Worm (Caenorhabditis elegans) whole organism, L1 larva: Measurements from ENCODE around the gene W06H8.6.
A peak's percentile ranks its signal among the peaks of the same experiment; 100 is the strongest.

Experiments
- C16A3.4 ChIP-seq: fragments of 150-350 bp; optimal IDR thresholded peaks from 2 replicates; lab custom pipeline; 2014; ENCODE audit warnings: missing biosample characterization, missing genetic modification characterization
- aha-1 ChIP-seq: fragments of 150-350 bp; optimal IDR thresholded peaks from 2 replicates; lab custom pipeline; 2014; ENCODE audit warnings: missing biosample characterization, missing genetic modification characterization
- ama-1 ChIP-seq: fragments of 150-350 bp; optimal IDR thresholded peaks from 2 replicates; lab custom pipeline; 2014
- blmp-1 ChIP-seq: fragments of 150-350 bp; optimal IDR thresholded peaks from 2 replicates; lab custom pipeline; 2014; ENCODE audit warnings: missing biosample characterization, missing genetic modification characterization
- dpl-1 ChIP-seq, 3 experiments: fragments of 150-350 bp in 2 of 3; sonication (generic microtip) in 1 of 3; optimal IDR thresholded peaks; 2 replicates each; lab custom pipeline; 2014 to 2017; ENCODE audit warnings: missing biosample characterization in 3 of 3, missing genetic modification characterization in 3 of 3, missing genetic modification reagents in 3 of 3
- efl-1 ChIP-seq, 4 experiments: fragments of 150-350 bp; optimal IDR thresholded peaks in 3 of 4; peaks in 1 of 4; 1 replicate in 1 of 4; 2 replicates in 3 of 4; lab custom pipeline; 2014; ENCODE audit warnings: missing biosample characterization in 2 of 4, missing genetic modification characterization in 2 of 4, missing genetic modification reagents in 2 of 4
- efl-3 ChIP-seq: fragments of 200-800 bp; sonication (Bioruptor generic); optimal IDR thresholded peaks from 2 replicates; lab custom pipeline; 2018; ENCODE audit warnings: mild to moderate bottlenecking, missing genetic modification characterization, missing compliant biosample characterization
- egl-13 ChIP-seq: sonication (generic microtip); optimal IDR thresholded peaks from 2 replicates; lab custom pipeline; 2016; ENCODE audit warnings: missing genotype, missing genetic modification reagents, missing genetic modification characterization, missing compliant biosample characterization
- egl-27 ChIP-seq, 2 experiments: fragments of 150-350 bp in 1 of 2; sonication (generic microtip); optimal IDR thresholded peaks; 3 replicates each; lab custom pipeline; 2017 to 2018; ENCODE audit warnings: missing biosample characterization in 2 of 2, missing genetic modification characterization in 2 of 2, missing genetic modification reagents in 2 of 2
- elt-2 ChIP-seq: sonication (generic microtip); optimal IDR thresholded peaks from 2 replicates; lab custom pipeline; 2016; ENCODE audit warnings: missing genetic modification characterization, mild to moderate bottlenecking, inconsistent platforms, missing compliant biosample characterization, missing genetic modification reagents
- elt-3 ChIP-seq, 6 experiments: fragments of 150-350 bp in 1 of 6; sonication (generic microtip); optimal IDR thresholded peaks; 2 replicates each; lab custom pipeline; 2017 to 2018; ENCODE audit warnings: missing biosample characterization in 6 of 6, missing genetic modification characterization in 6 of 6, inconsistent platforms in 1 of 6
- grh-1 ChIP-seq: fragments of 200-800 bp; sonication (Bioruptor generic); IDR thresholded peaks from 2 replicates; pipeline ENCODE4 v1.3.6; 2022; ENCODE audit warnings: missing genetic modification reagents, missing genetic modification characterization, missing compliant biosample characterization
- lin-14 ChIP-seq: fragments of 200-800 bp; sonication (Bioruptor generic); optimal IDR thresholded peaks from 2 replicates; lab custom pipeline; 2018; ENCODE audit warnings: mild to moderate bottlenecking, missing genetic modification characterization, moderate library complexity, missing compliant biosample characterization
- lin-35 ChIP-seq, 2 experiments: fragments of 150-350 bp; optimal IDR thresholded peaks; 2 replicates each; lab custom pipeline; 2014; ENCODE audit warnings: missing biosample characterization in 2 of 2, missing genetic modification characterization in 2 of 2, missing genetic modification reagents in 2 of 2
- lsy-2 ChIP-seq, 2 experiments: fragments of 150-350 bp; optimal IDR thresholded peaks; 2 replicates each; lab custom pipeline; 2014; ENCODE audit warnings: missing biosample characterization in 2 of 2, missing genetic modification characterization in 2 of 2
- mdl-1 ChIP-seq, 2 experiments: fragments of 150-350 bp; optimal IDR thresholded peaks; 2 replicates each; lab custom pipeline; 2014 to 2017; ENCODE audit warnings: missing biosample characterization in 2 of 2, missing genetic modification characterization in 2 of 2, inconsistent platforms in 1 of 2
- nhr-19 ChIP-seq: fragments of 200-800 bp; sonication (Bioruptor generic); conservative IDR thresholded peaks from 2 replicates; pipeline ENCODE4 v1.3.6; 2022; ENCODE audit warnings: missing genetic modification characterization, missing compliant biosample characterization
- nhr-20 ChIP-seq: sonication (generic microtip); optimal IDR thresholded peaks from 2 replicates; lab custom pipeline; 2016; ENCODE audit warnings: mild to moderate bottlenecking, missing genetic modification characterization, missing compliant biosample characterization
- nhr-237 ChIP-seq: fragments of 150-350 bp; optimal IDR thresholded peaks from 2 replicates; lab custom pipeline; 2014; ENCODE audit warnings: missing biosample characterization, missing genetic modification characterization
- nhr-28 ChIP-seq: fragments of 150-350 bp; optimal IDR thresholded peaks from 2 replicates; lab custom pipeline; 2014; ENCODE audit warnings: missing biosample characterization, missing genetic modification characterization
- nhr-47 ChIP-seq: sonication (generic microtip); optimal IDR thresholded peaks from 2 replicates; lab custom pipeline; 2016; ENCODE audit warnings: mild to moderate bottlenecking, missing genetic modification characterization, moderate library complexity, missing compliant biosample characterization
- nhr-71 ChIP-seq: sonication (generic microtip); optimal IDR thresholded peaks from 2 replicates; lab custom pipeline; 2016; ENCODE audit warnings: mild to moderate bottlenecking, missing genetic modification characterization, moderate library complexity, missing compliant biosample characterization
- nhr-85 ChIP-seq: sonication (generic microtip); peaks from one replicate; lab custom pipeline; 2016; ENCODE audit warnings: missing genetic modification characterization, inconsistent platforms, missing compliant biosample characterization
- nhr-90 ChIP-seq: sonication (generic microtip); optimal IDR thresholded peaks from 2 replicates; lab custom pipeline; 2016; ENCODE audit warnings: mild to moderate bottlenecking, missing genetic modification characterization, missing compliant biosample characterization; ENCODE audit not compliant: poor library complexity
- pag-3 ChIP-seq: sonication (generic microtip); optimal IDR thresholded peaks from 2 replicates; lab custom pipeline; 2017; ENCODE audit warnings: missing genetic modification characterization, mild to moderate bottlenecking, missing compliant biosample characterization, antibody characterized with exemption, borderline replicate concordance; ENCODE audit not compliant: insufficient read depth
- pax-3 ChIP-seq: fragments of 200-800 bp; sonication (Bioruptor generic); optimal IDR thresholded peaks from 2 replicates; lab custom pipeline; 2018; ENCODE audit warnings: mild to moderate bottlenecking, missing genetic modification characterization, moderate library complexity, missing compliant biosample characterization
- pqm-1 ChIP-seq: sonication (generic microtip); optimal IDR thresholded peaks from 3 replicates; lab custom pipeline; 2017; ENCODE audit warnings: missing biosample characterization, missing genetic modification characterization
- rnt-1 ChIP-seq: sonication (generic microtip); optimal IDR thresholded peaks from 2 replicates; lab custom pipeline; 2016; ENCODE audit warnings: mild to moderate bottlenecking, missing genetic modification characterization, moderate library complexity, missing compliant biosample characterization
- snu-23 ChIP-seq: sonication (generic microtip); optimal IDR thresholded peaks from 2 replicates; lab custom pipeline; 2016; ENCODE audit warnings: missing genetic modification characterization, missing compliant biosample characterization
- sox-4 ChIP-seq: sonication (generic microtip); optimal IDR thresholded peaks from 2 replicates; lab custom pipeline; 2016; ENCODE audit warnings: missing genetic modification characterization, missing compliant biosample characterization
- tlp-1 ChIP-seq: fragments of 150-350 bp; optimal IDR thresholded peaks from 2 replicates; lab custom pipeline; 2014; ENCODE audit warnings: missing biosample characterization, missing genetic modification characterization
- unc-130 ChIP-seq: fragments of 150-350 bp; optimal IDR thresholded peaks from 2 replicates; lab custom pipeline; 2017; ENCODE audit warnings: missing biosample characterization, missing genetic modification characterization, inconsistent platforms
- unc-30 ChIP-seq: sonication (generic microtip); optimal IDR thresholded peaks from 2 replicates; lab custom pipeline; 2017; ENCODE audit warnings: missing biosample characterization, missing genetic modification characterization
- unc-62 ChIP-seq: fragments of 150-350 bp; optimal IDR thresholded peaks from 2 replicates; lab custom pipeline; 2014; ENCODE audit warnings: missing biosample characterization, missing genetic modification reagents, missing genetic modification characterization
- zag-1 ChIP-seq: fragments of 150-350 bp; optimal IDR thresholded peaks from 2 replicates; lab custom pipeline; 2014; ENCODE audit warnings: missing biosample characterization, missing genetic modification characterization
- zip-4 ChIP-seq: fragments of 200-800 bp; sonication (Bioruptor generic); optimal IDR thresholded peaks from 2 replicates; lab custom pipeline; 2018; ENCODE audit warnings: mild to moderate bottlenecking, missing genetic modification characterization, moderate library complexity, missing compliant biosample characterization

W06H8.6 gene

DNA sequence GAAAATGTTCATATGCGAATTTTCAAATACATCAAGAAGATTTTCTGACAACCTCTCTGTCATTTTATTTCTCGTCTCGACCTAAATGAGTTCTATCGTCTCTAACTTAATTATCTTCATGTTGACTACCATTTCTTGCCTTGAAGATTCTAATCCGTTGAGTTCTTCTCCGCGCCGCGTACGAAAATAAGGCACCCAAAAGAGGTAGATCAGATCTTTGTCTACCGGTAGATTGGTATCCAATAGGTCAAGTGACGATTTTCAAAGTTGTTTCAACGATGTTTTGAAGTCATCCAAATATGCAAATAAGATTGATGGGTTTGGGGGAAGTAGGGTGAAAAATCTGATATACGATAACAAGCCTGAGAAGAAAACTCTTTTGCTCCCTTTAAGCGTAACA, 27.1 kb upstream of the W06H8.6 start:
- TF ChIP-seq nhr-28 (tag; lab: Kevin White, UChicago) (no peak), lin-14 (peak; percentile 65), nhr-85 (tag; lab: Kevin White, UChicago) (peak; percentile 92), snu-23 (GFP tag; lab: Kevin White, UChicago) (peak; percentile 9), unc-62 (GFP tag; lab: Kevin White, UChicago) (no peak), efl-3 (GFP tag; lab: Kevin White, UChicago) (peak; percentile 4), nhr-20 (tag; lab: Kevin White, UChicago) (peak; percentile 26)

DNA sequence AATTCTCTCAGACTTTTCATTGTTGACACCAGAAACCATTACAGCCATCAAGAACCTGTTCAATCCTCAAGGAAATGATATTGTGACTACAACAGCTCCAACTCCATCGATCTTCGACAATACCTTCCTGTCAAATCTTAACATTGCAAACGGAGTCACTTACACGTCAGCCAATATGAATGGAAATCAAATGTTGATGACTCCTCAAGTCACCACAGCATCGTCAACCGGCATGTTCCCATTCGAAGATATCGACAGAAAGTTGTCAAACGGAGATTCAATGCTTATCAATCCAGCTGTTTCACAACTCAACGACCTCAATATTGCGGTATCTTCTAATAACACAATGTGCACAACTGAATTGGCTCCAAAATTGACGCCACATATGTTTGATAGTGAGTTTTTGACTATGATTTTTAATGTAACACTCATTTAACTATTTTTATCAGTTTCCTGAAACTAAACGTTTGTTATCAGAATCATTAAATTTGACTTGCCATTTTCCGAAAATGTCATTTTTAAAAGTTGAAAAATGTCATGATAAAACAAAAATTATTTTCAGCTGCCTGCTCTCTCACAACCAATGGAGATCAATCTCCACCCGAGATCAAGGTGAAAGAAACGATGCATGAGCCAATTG, 24.3 kb upstream of the W06H8.6 start:
- TF ChIP-seq elt-2 (tag; lab: Kevin White, UChicago) (peak; percentile 66), pqm-1 (tag; lab: Kevin White, UChicago) (no peak), rnt-1 (tag; lab: Kevin White, UChicago) (no peak)

DNA sequence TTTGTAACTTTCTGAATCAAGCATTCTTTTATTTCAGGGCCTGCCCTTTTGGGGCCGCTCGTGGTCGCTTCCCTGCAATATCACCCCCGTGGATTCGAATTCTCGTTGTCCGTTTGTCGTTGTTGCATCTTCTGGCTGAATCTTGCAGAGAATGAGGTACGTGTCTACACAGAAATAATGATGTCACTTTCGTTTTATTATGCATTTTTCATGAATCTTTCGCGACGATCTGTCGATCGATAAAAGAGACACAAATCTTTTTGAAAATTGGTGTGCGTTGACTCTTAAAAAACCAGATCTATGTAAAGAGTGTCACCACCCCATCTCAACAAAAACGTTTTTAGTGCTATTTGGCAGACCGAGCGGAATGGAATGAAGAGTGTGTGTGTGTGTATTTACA, 22.3 kb upstream of the W06H8.6 start:
- no peak for TF ChIP-seq ama-1 (lab: Kevin White, UChicago)
- TF ChIP-seq blmp-1 (tag; lab: Kevin White, UChicago) = peak; percentile 25
- peak; percentile 17 for TF ChIP-seq lin-14
- TF ChIP-seq nhr-85 (tag; lab: Kevin White, UChicago) = peak; percentile 71
- TF ChIP-seq, all 84 proteins: peak for 3

DNA sequence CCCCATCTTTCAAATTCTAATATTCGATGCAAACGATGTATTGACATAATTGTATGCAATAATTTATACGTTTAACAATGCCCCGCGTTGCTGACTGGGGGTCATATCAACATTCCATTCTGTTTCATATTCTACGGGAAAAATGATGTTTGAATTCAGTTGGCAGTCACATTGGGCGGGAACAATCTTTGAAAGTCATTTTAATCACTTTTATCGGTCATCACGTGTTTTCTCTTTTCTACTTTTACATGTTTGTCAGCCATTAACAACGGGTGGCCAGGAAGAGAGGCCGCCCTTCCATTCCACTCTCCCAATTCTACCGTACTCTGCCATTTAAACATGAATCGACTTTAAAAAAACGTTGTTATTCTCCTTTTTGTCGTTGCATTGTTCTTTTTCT, 21.9 kb upstream of the W06H8.6 start:
- peak; percentile 39 for TF ChIP-seq nhr-90 (tag; lab: Kevin White, UChicago)
- peak in 1 of 3 experiments; percentile 4 for TF ChIP-seq dpl-1 (GFP tag; optimal IDR thresholded peaks at IDR 0.05; lab: Kevin White, UChicago)
- peak; percentile 37 for TF ChIP-seq nhr-19 (GFP tag; lab: Robert Waterston, UW)
- TF ChIP-seq unc-130 (tag; lab: Kevin White, UChicago) = peak; percentile 2
- peak in 1 of 2 experiments; percentile 44 for TF ChIP-seq lin-35 (GFP tag; optimal IDR thresholded peaks at IDR 0.05; lab: Kevin White, UChicago)
- peak; percentile 48 for TF ChIP-seq lin-14
- TF ChIP-seq pag-3 (tag; lab: Kevin White, UChicago) = no peak
- peak; percentile 16 to 60 for TF ChIP-seq lsy-2 (tag; optimal IDR thresholded peaks at IDR 0.05; lab: Kevin White, UChicago)
- no peak for TF ChIP-seq nhr-47 (tag; lab: Kevin White, UChicago)
- no peak for TF ChIP-seq tlp-1 (tag; lab: Kevin White, UChicago)
- TF ChIP-seq nhr-237 (tag; lab: Kevin White, UChicago) = no peak
- no peak for TF ChIP-seq C16A3.4 (tag; lab: Kevin White, UChicago)
- TF ChIP-seq rnt-1 (tag; lab: Kevin White, UChicago) = no peak
- peak in 2 of 6 experiments; percentile 13 to 41 for TF ChIP-seq elt-3 (tag; optimal IDR thresholded peaks at IDR 0.05; lab: Kevin White, UChicago)
- peak; percentile 56 for TF ChIP-seq blmp-1 (tag; lab: Kevin White, UChicago)
- peak; percentile 39 for TF ChIP-seq snu-23 (GFP tag; lab: Kevin White, UChicago)
- peak; percentile 56 for TF ChIP-seq nhr-20 (tag; lab: Kevin White, UChicago)
- TF ChIP-seq nhr-85 (tag; lab: Kevin White, UChicago) = peak; percentile 78
- TF ChIP-seq nhr-71 (tag; lab: Kevin White, UChicago) = peak; percentile 54
- peak; percentile 79 for TF ChIP-seq elt-2 (tag; lab: Kevin White, UChicago)
- TF ChIP-seq mdl-1 (tag; optimal IDR thresholded peaks at IDR 0.05; lab: Kevin White, UChicago) = peak in 1 of 2 experiments; percentile 2
- TF ChIP-seq, all 84 proteins: peak for 15

DNA sequence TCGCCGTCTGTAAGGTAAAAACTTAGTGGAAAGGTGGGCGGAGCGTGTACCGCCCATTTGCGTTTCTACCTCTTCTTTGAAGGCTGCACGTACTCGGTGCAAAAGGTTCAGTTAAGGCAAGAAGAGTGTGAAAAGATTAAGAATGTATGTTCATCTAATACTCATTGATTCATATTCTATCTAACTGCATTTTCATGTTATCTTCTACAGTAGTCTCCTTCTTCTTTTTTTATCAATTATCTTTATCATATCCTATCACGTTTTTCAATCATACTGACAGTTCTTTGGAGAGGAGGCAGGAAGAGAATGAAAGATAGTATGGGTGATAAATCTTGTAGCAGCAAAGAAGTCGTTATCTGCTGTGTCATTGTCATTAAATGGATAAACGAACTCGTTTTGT, 20.6 kb upstream of the W06H8.6 start:
- TF ChIP-seq lin-35 (GFP tag; optimal IDR thresholded peaks at IDR 0.05; lab: Kevin White, UChicago) (peak in 1 of 2 experiments; percentile 70), nhr-85 (tag; lab: Kevin White, UChicago) (peak; percentile 98), blmp-1 (tag; lab: Kevin White, UChicago) (peak; percentile 65), sox-4 (tag; lab: Kevin White, UChicago) (peak; percentile 40), unc-30 (tag; lab: Kevin White, UChicago) (no peak), aha-1 (tag; lab: Kevin White, UChicago) (peak; percentile 43), grh-1 (GFP tag; lab: Robert Waterston, UW) (peak; percentile 47; the same call in 1 of the 2 replicates), nhr-20 (tag; lab: Kevin White, UChicago) (peak; percentile 87), nhr-47 (tag; lab: Kevin White, UChicago) (peak; percentile 65), lin-14 (peak; percentile 78), elt-3 (tag; optimal IDR thresholded peaks at IDR 0.05; lab: Kevin White, UChicago) (peak; percentile 1 to 97 (median 86)), zag-1 (tag; lab: Kevin White, UChicago) (no peak), nhr-90 (tag; lab: Kevin White, UChicago) (peak; percentile 75), egl-27 (tag; optimal IDR thresholded peaks at IDR 0.05; lab: Kevin White, UChicago) (peak in 1 of 2 experiments; percentile 61), nhr-19 (GFP tag; lab: Robert Waterston, UW) (peak; percentile 73), tlp-1 (tag; lab: Kevin White, UChicago) (no peak), mdl-1 (tag; optimal IDR thresholded peaks at IDR 0.05; lab: Kevin White, UChicago) (peak in 1 of 2 experiments; percentile 44), elt-2 (tag; lab: Kevin White, UChicago) (peak; percentile 74), pax-3 (no peak), zip-4 (no peak), lsy-2 (tag; optimal IDR thresholded peaks at IDR 0.05; lab: Kevin White, UChicago) (peak; percentile 65 to 81), egl-13 (no peak), snu-23 (GFP tag; lab: Kevin White, UChicago) (peak; percentile 59), unc-130 (tag; lab: Kevin White, UChicago) (peak; percentile 64), nhr-71 (tag; lab: Kevin White, UChicago) (peak; percentile 82), efl-1 (optimal IDR thresholded peaks at IDR 0.05; lab: Kevin White, UChicago) (peak in 1 of 2 experiments; percentile 7), efl-1 (GFP tag; optimal IDR thresholded peaks at IDR 0.05 in 1 of 2; lab: Kevin White, UChicago) (no peak), ama-1 (lab: Kevin White, UChicago) (no peak), C16A3.4 (tag; lab: Kevin White, UChicago) (peak; percentile 34)
